Fruit fly (Drosophila melanogaster): ENCODE data around the gene ais.

Gene ais

dm6 chr3L:17791067-17791466 lies 13.4 kb downstream of the ais start (continued):
- TF ChIP-seq CG15514 (GFP tag; optimal IDR thresholded peaks at IDR 0.05) (peak; percentile 97), ci (GFP tag; IDR thresholded peaks at IDR 0.05) (no peak), MBD-R2 (GFP tag; IDR thresholded peaks at IDR 0.05) (no peak), CTCF (GFP tag; optimal IDR thresholded peaks at IDR 0.05) (no peak), wek (GFP tag; optimal IDR thresholded peaks at IDR 0.05) (no peak), esg (GFP tag; conservative IDR thresholded peaks at IDR 0.05) (no peak), Poxn (GFP tag; IDR thresholded peaks at IDR 0.05) (no peak), zf30C (GFP tag; optimal IDR thresholded peaks at IDR 0.05) (no peak), CG17802 (tag; optimal IDR thresholded peaks at IDR 0.05) (no peak), CG14710 (tag; optimal IDR thresholded peaks at IDR 0.05) (no peak), stwl (tag; optimal IDR thresholded peaks at IDR 0.05) (peak; percentile 55), ewg (GFP tag; optimal IDR thresholded peaks at IDR 0.05) (peak; percentile 71), CG4820 (GFP tag; optimal IDR thresholded peaks at IDR 0.05) (no peak), bsh (GFP tag; optimal IDR thresholded peaks at IDR 0.05) (no peak), CG13123 (GFP tag; optimal IDR thresholded peaks at IDR 0.05) (no peak), B-H2 (GFP tag; optimal IDR thresholded peaks at IDR 0.05) (no peak), CG6813 (GFP tag; optimal IDR thresholded peaks at IDR 0.05) (no peak), NC2β (GFP tag; optimal IDR thresholded peaks at IDR 0.05) (no peak), CG17385 (GFP tag; optimal IDR thresholded peaks at IDR 0.05) (no peak), CG4360 (GFP tag; IDR thresholded peaks at IDR 0.05) (0 out of 2 replicates have a peak, but pooled peaks have one; percentile 9), corto (GFP tag; optimal IDR thresholded peaks at IDR 0.05) (no peak), CG12299 (tag; optimal IDR thresholded peaks at IDR 0.05) (no peak), eve (GFP tag; optimal IDR thresholded peaks at IDR 0.05) (no peak), exex (tag; optimal IDR thresholded peaks at IDR 0.05) (no peak), CG15479 (GFP tag; optimal IDR thresholded peaks at IDR 0.05) (no peak), mirr (GFP tag; optimal IDR thresholded peaks at IDR 0.05) (no peak), pum (GFP tag; optimal IDR thresholded peaks at IDR 0.05) (no peak), zen2 (GFP tag; IDR thresholded peaks at IDR 0.05; ENCODE audit: partially characterized antibody) (0 out of 3 replicates have a peak, but pooled peaks have one; percentile 20), Dfd (GFP tag; optimal IDR thresholded peaks at IDR 0.05) (no peak), Gsc (GFP tag; IDR thresholded peaks at IDR 0.05) (no peak), pb (GFP tag; optimal IDR thresholded peaks at IDR 0.05) (no peak), Atf3 (GFP tag; optimal IDR thresholded peaks at IDR 0.05) (no peak), lola (GFP tag; optimal IDR thresholded peaks at IDR 0.05) (no peak), dmrt99B (tag; optimal IDR thresholded peaks at IDR 0.05) (no peak), Awh (GFP tag; IDR thresholded peaks at IDR 0.05) (no peak), CG3281 (GFP tag; optimal IDR thresholded peaks at IDR 0.05) (no peak), HLH3B (GFP tag; IDR thresholded peaks at IDR 0.05) (no peak), CG11398 (GFP tag; optimal IDR thresholded peaks at IDR 0.05) (no peak), scrt (GFP tag; optimal IDR thresholded peaks at IDR 0.05) (peak; percentile 83), Antp (GFP tag; optimal IDR thresholded peaks at IDR 0.05) (no peak), sr (GFP tag; IDR thresholded peaks at IDR 0.05) (no peak), CG2199 (GFP tag; IDR thresholded peaks at IDR 0.05) (peak; percentile 81; the same call in 2 of the 3 replicates), kni (GFP tag; optimal IDR thresholded peaks at IDR 0.05) (no peak), gsb-n (tag; optimal IDR thresholded peaks at IDR 0.05) (no peak), Oaz (GFP tag; IDR thresholded peaks at IDR 0.05) (no peak), hkb (optimal IDR thresholded peaks at IDR 0.05) (no peak), hkb (GFP tag; IDR thresholded peaks at IDR 0.05) (no peak), onecut (GFP tag; IDR thresholded peaks at IDR 0.05) (no peak), salm (tag; optimal IDR thresholded peaks at IDR 0.05) (no peak), CG1024 (GFP tag; IDR thresholded peaks at IDR 0.05) (no peak), al (GFP tag; IDR thresholded peaks at IDR 0.05) (no peak), CG7556 (GFP tag; optimal IDR thresholded peaks at IDR 0.05) (no peak)

Measured in whole organism, embryonic.